In genomic region chrIV:7084632-7085160, ce11 we compare ENCODE assay signal across 5 worm cellular contexts.
TF ChIP-seq lines count a peak whose summit lies in the region.

Gene rps-4, minus strand, starts transcription at chrIV:7084682.

TF ChIP-seq in whole organism, L1 larva, 84 proteins besides CTCF, POLR2A, EP300 and RAD21 (continues in another document):
- TF ChIP-seq ztf-4 (tag; optimal IDR thresholded peaks at IDR 0.05; lab: Kevin White, UChicago) (peak; percentile 54), nhr-12 (tag; optimal IDR thresholded peaks at IDR 0.05; lab: Kevin White, UChicago) (no peak), dpl-1 (GFP tag; optimal IDR thresholded peaks at IDR 0.05; lab: Kevin White, UChicago) (peak; percentile 82 to 87 (median 83)), sptf-1 (tag; optimal IDR thresholded peaks at IDR 0.05; lab: Kevin White, UChicago) (no peak), hlh-4 (tag; optimal IDR thresholded peaks at IDR 0.05; lab: Kevin White, UChicago) (no peak), tbx-2 (tag; optimal IDR thresholded peaks at IDR 0.05; lab: Kevin White, UChicago) (peak; percentile 92), hpl-2 (GFP tag; optimal IDR thresholded peaks at IDR 0.05; lab: Kevin White, UChicago) (peak; percentile 85), jun-1 (tag; optimal IDR thresholded peaks at IDR 0.05; lab: Kevin White, UChicago) (peak; percentile 75), sup-37 (GFP tag; optimal IDR thresholded peaks at IDR 0.05; lab: Kevin White, UChicago) (peak; percentile 72), ztf-11 (tag; optimal IDR thresholded peaks at IDR 0.05; lab: Kevin White, UChicago) (peak in 1 of 2 experiments; percentile 74), elt-3 (tag; optimal IDR thresholded peaks at IDR 0.05; lab: Kevin White, UChicago) (peak in 3 of 6 experiments; percentile 24 to 95 (median 72)), blmp-1 (tag; optimal IDR thresholded peaks at IDR 0.05; lab: Kevin White, UChicago) (peak; percentile 69), ets-5 (GFP tag; IDR thresholded peaks at IDR 0.05; lab: Robert Waterston, UW) (no peak), aha-1 (tag; optimal IDR thresholded peaks at IDR 0.05; lab: Kevin White, UChicago) (no peak), nhr-47 (tag; optimal IDR thresholded peaks at IDR 0.05; lab: Kevin White, UChicago) (peak; percentile 92), unc-86 (tag; optimal IDR thresholded peaks at IDR 0.05; lab: Kevin White, UChicago) (peak; percentile 83), egl-27 (tag; optimal IDR thresholded peaks at IDR 0.05; lab: Kevin White, UChicago) (no peak), lin-35 (GFP tag; optimal IDR thresholded peaks at IDR 0.05; lab: Kevin White, UChicago) (peak; percentile 91 to 93)

TF ChIP-seq in whole organism, L3 larva, 47 proteins besides CTCF, POLR2A, EP300 and RAD21 (continues in another document):
- TF ChIP-seq pqm-1 (tag; optimal IDR thresholded peaks at IDR 0.05; lab: Kevin White, UChicago) (peak; percentile 90), nhr-76 (tag; optimal IDR thresholded peaks at IDR 0.05; lab: Kevin White, UChicago) (no peak), egl-27 (tag; optimal IDR thresholded peaks at IDR 0.05; lab: Kevin White, UChicago) (peak; percentile 75), skn-1 (tag; optimal IDR thresholded peaks at IDR 0.05; lab: Kevin White, UChicago) (peak; percentile 82), nhr-77 (tag; optimal IDR thresholded peaks at IDR 0.05; lab: Kevin White, UChicago) (no peak), nhr-67 (tag; optimal IDR thresholded peaks at IDR 0.05; lab: Kevin White, UChicago) (no peak), snpc-4 (tag; optimal IDR thresholded peaks at IDR 0.05; lab: Kevin White, UChicago) (peak; percentile 81), nfya-1 (tag; optimal IDR thresholded peaks at IDR 0.05; lab: Kevin White, UChicago; ENCODE audit: insufficient read depth) (peak; percentile 94), nhr-43 (tag; optimal IDR thresholded peaks at IDR 0.05; lab: Kevin White, UChicago; ENCODE audit: poor library complexity, severe bottlenecking) (peak; percentile 75), unc-39 (tag; optimal IDR thresholded peaks at IDR 0.05; lab: Kevin White, UChicago) (no peak), nhr-11 (tag; optimal IDR thresholded peaks at IDR 0.05; lab: Kevin White, UChicago) (no peak), lin-39 (tag; optimal IDR thresholded peaks at IDR 0.05; lab: Kevin White, UChicago) (peak; percentile 86), daf-12 (tag; optimal IDR thresholded peaks at IDR 0.05; lab: Kevin White, UChicago) (no peak), sea-2 (GFP tag; optimal IDR thresholded peaks at IDR 0.05; lab: Kevin White, UChicago) (no peak), nhr-237 (tag; optimal IDR thresholded peaks at IDR 0.05; lab: Kevin White, UChicago) (no peak), ama-1 (optimal IDR thresholded peaks at IDR 0.05; lab: Kevin White, UChicago) (peak; percentile 35), R02D3.7 (tag; optimal IDR thresholded peaks at IDR 0.05; lab: Kevin White, UChicago) (peak; percentile 77), fos-1 (tag; optimal IDR thresholded peaks at IDR 0.05; lab: Kevin White, UChicago) (peak; percentile 40), fkh-2 (tag; optimal IDR thresholded peaks at IDR 0.05; lab: Kevin White, UChicago) (no peak)

TF ChIP-seq in whole organism, early embryonic, 17 proteins besides CTCF, POLR2A, EP300 and RAD21:
- peak; percentile 86 for TF ChIP-seq F13C5.2 (tag; optimal IDR thresholded peaks at IDR 0.05; lab: Kevin White, UChicago)
- TF ChIP-seq ama-1 (optimal IDR thresholded peaks at IDR 0.05; lab: Kevin White, UChicago): no peak
- TF ChIP-seq ets-7 (tag; optimal IDR thresholded peaks at IDR 0.05; lab: Kevin White, UChicago): no peak
- TF ChIP-seq hmbx-1 (tag; optimal IDR thresholded peaks at IDR 0.05; lab: Kevin White, UChicago): peak; percentile 14
- TF ChIP-seq tbx-37 (GFP tag; conservative IDR thresholded peaks at IDR 0.05; lab: Robert Waterston, UW): peak; percentile 36; the same call in 1 of the 2 replicates
- TF ChIP-seq B0310.2 (tag; optimal IDR thresholded peaks at IDR 0.05; lab: Kevin White, UChicago): no peak
- TF ChIP-seq hmg-4 (GFP tag; optimal IDR thresholded peaks at IDR 0.05; lab: Kevin White, UChicago): peak; percentile 38

TF ChIP-seq in whole organism, midembryonic, 9 proteins besides CTCF, POLR2A, EP300 and RAD21:
- TF ChIP-seq cog-1 (tag; optimal IDR thresholded peaks at IDR 0.05; lab: Kevin White, UChicago) (peak; percentile 61), T22C8.4 (GFP tag; IDR thresholded peaks at IDR 0.05; lab: Robert Waterston, UW) (no peak), ref-1 (GFP tag; conservative IDR thresholded peaks at IDR 0.05; lab: Robert Waterston, UW) (no peak), flt-1 (GFP tag; IDR thresholded peaks at IDR 0.05; lab: Robert Waterston, UW) (peak; percentile 83), med-1 (GFP tag; optimal IDR thresholded peaks at IDR 0.05; lab: Kevin White, UChicago; ENCODE audit: insufficient read depth) (no peak), ztf-23 (GFP tag; IDR thresholded peaks at IDR 0.05; lab: Robert Waterston, UW) (no peak)

TF ChIP-seq in whole organism, young adult, 124 proteins besides CTCF, POLR2A, EP300 and RAD21 (continues in another document):
- TF ChIP-seq Y53G8AR.9 (GFP tag; conservative IDR thresholded peaks at IDR 0.05; lab: Robert Waterston, UW) (no peak), egl-18 (GFP tag; IDR thresholded peaks at IDR 0.05; lab: Robert Waterston, UW) (no peak), ztf-26 (tag; optimal IDR thresholded peaks at IDR 0.05; lab: Kevin White, UChicago) (peak; percentile 19), akir-1 (GFP tag; optimal IDR thresholded peaks at IDR 0.05; lab: Kevin White, UChicago) (no peak), K11D2.4 (GFP tag; IDR thresholded peaks at IDR 0.05; lab: Robert Waterston, UW) (peak; percentile 56; the same call in 1 of the 2 replicates), mcd-1 (GFP tag; IDR thresholded peaks at IDR 0.05; lab: Robert Waterston, UW) (peak; percentile 98), snpc-1.1 (tag; optimal IDR thresholded peaks at IDR 0.05; lab: Kevin White, UChicago; ENCODE audit: insufficient read depth) (peak; percentile 14), let-607 (tag; optimal IDR thresholded peaks at IDR 0.05; lab: Kevin White, UChicago) (peak; percentile 52 to 90), xnd-1 (tag; optimal IDR thresholded peaks at IDR 0.05; lab: Kevin White, UChicago) (no peak), B0336.3 (GFP tag; IDR thresholded peaks at IDR 0.05; lab: Robert Waterston, UW) (no peak; the same call in 1 of the 2 replicates), lin-26 (GFP tag; IDR thresholded peaks at IDR 0.05; lab: Robert Waterston, UW) (no peak), B0261.1 (tag; optimal IDR thresholded peaks at IDR 0.05; lab: Kevin White, UChicago) (no peak), lin-35 (GFP tag; optimal IDR thresholded peaks at IDR 0.05; lab: Kevin White, UChicago) (peak in 2 of 3 experiments; percentile 34 to 52), ceh-58 (GFP tag; IDR thresholded peaks at IDR 0.05; lab: Robert Waterston, UW) (no peak), aptf-3 (GFP tag; IDR thresholded peaks at IDR 0.05; lab: Robert Waterston, UW) (no peak), D2030.7 (GFP tag; IDR thresholded peaks at IDR 0.05; lab: Robert Waterston, UW) (peak; percentile 64), hrde-1 (tag; optimal IDR thresholded peaks at IDR 0.05; lab: Kevin White, UChicago; ENCODE audit: borderline replicate concordance) (peak; percentile 45), Y53F4B.3 (GFP tag; IDR thresholded peaks at IDR 0.05; lab: Robert Waterston, UW) (no peak), snpc-4 (GFP tag; optimal IDR thresholded peaks at IDR 0.05; lab: Kevin White, UChicago) (peak; percentile 37), snpc-4 (tag; optimal IDR thresholded peaks at IDR 0.05; lab: Kevin White, UChicago) (peak; percentile 60 to 88 (median 76)), ets-4 (GFP tag; optimal IDR thresholded peaks at IDR 0.05; lab: Kevin White, UChicago) (no peak), ceh-40 (GFP tag; IDR thresholded peaks at IDR 0.05; lab: Robert Waterston, UW) (no peak), F49E8.2 (tag; optimal IDR thresholded peaks at IDR 0.05; lab: Kevin White, UChicago; ENCODE audit: insufficient read depth) (peak; percentile 74), ZK185.1 (tag; optimal IDR thresholded peaks at IDR 0.05; lab: Kevin White, UChicago; ENCODE audit: poor library complexity, severe bottlenecking) (peak; percentile 77), zim-3 (tag; optimal IDR thresholded peaks at IDR 0.05; lab: Kevin White, UChicago) (no peak), hsf-1 (GFP tag; IDR thresholded peaks at IDR 0.05; lab: Robert Waterston, UW) (no peak), lag-1 (GFP tag; IDR thresholded peaks at IDR 0.05; lab: Robert Waterston, UW) (no peak), C06A6.2 (GFP tag; conservative IDR thresholded peaks at IDR 0.05; lab: Robert Waterston, UW) (0 out of 2 replicates have a peak, but pooled peaks have one; percentile 33), unc-130 (GFP tag; optimal IDR thresholded peaks at IDR 0.05; lab: Kevin White, UChicago) (peak; percentile 8), dpl-1 (GFP tag; optimal IDR thresholded peaks at IDR 0.05; lab: Kevin White, UChicago) (peak; percentile 47), C17E4.6 (GFP tag; IDR thresholded peaks at IDR 0.05; lab: Robert Waterston, UW) (no peak), nhr-179 (tag; optimal IDR thresholded peaks at IDR 0.05; lab: Kevin White, UChicago) (no peak), F39B2.1 (GFP tag; IDR thresholded peaks at IDR 0.05; lab: Robert Waterston, UW) (no peak), cebp-1 (GFP tag; IDR thresholded peaks at IDR 0.05; lab: Robert Waterston, UW) (no peak), cebp-1 (tag; optimal IDR thresholded peaks at IDR 0.05; lab: Kevin White, UChicago) (peak; percentile 77), Y79H2A.3 (GFP tag; conservative IDR thresholded peaks at IDR 0.05; lab: Robert Waterston, UW) (no peak), Y95B8A.8 (GFP tag; IDR thresholded peaks at IDR 0.05; lab: Robert Waterston, UW) (no peak), rpc-1 (optimal IDR thresholded peaks at IDR 0.05; lab: Kevin White, UChicago) (no peak), rpc-1 (tag; optimal IDR thresholded peaks at IDR 0.05; lab: Kevin White, UChicago) (no peak), somi-1 (GFP tag; optimal IDR thresholded peaks at IDR 0.05; lab: Kevin White, UChicago) (peak; percentile 24), T26A5.8 (tag; optimal IDR thresholded peaks at IDR 0.05; lab: Kevin White, UChicago) (no peak), nhr-27 (tag; optimal IDR thresholded peaks at IDR 0.05; lab: Kevin White, UChicago) (no peak), F52B5.7 (tag; optimal IDR thresholded peaks at IDR 0.05; lab: Kevin White, UChicago) (no peak), F57A8.1 (GFP tag; optimal IDR thresholded peaks at IDR 0.05; lab: Kevin White, UChicago) (no peak), athp-1 (tag; optimal IDR thresholded peaks at IDR 0.05; lab: Kevin White, UChicago) (peak; percentile 42), die-1 (tag; optimal IDR thresholded peaks at IDR 0.05; lab: Kevin White, UChicago) (no peak), madf-6 (GFP tag; IDR thresholded peaks at IDR 0.05; lab: Robert Waterston, UW) (peak; percentile 75), dox-1 (GFP tag; IDR thresholded peaks at IDR 0.05; lab: Robert Waterston, UW) (peak; percentile 88)

Comparison
In these comparisons a context has a peak if more than half of its experiments do, and no peak if none do; other contexts are left out.
1. Of the 8 proteins assayed by ChIP-seq in both whole organism, young adult and whole organism, L1 larva: peak only in whole organism, young adult: none; only in whole organism, L1 larva: ama-1 and nhr-90; in both: dpl-1, efl-1, lin-35, snpc-4 and unc-130; in neither: 1.